Worm (Caenorhabditis elegans): ENCODE data around the gene ugt-3.

The ugt-3 gene

DNA sequence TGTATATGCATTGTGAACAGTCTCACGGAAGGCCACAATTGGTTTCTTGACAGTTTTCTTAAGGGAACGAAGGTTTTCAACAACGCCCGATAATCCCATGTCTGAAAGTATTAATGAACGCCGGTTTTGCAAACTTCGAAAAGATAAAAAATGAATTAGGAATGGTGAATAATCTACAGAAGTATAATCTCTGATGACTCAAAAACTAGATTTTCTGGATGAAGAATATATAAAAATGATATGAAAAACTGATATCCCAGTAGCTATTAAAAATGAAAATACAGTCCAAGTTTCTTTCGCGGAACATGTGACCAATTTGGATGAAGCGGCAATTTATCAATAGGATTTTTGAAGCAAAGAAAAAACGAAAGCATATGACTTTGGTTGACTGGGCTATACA is 14.0 kb upstream of the ugt-3 start, which contains the start of gene ZC443.3:
ZC443.3 (minus strand) TSS at position 101 of the 400 bp plus-strand sequence.
- TF ChIP-seq nhr-76 (tag; optimal IDR thresholded peaks at IDR 0.05) (no peak), R02D3.7 (tag; optimal IDR thresholded peaks at IDR 0.05) (no peak), nhr-67 (tag; optimal IDR thresholded peaks at IDR 0.05) (no peak), ceh-16 (tag; optimal IDR thresholded peaks at IDR 0.05) (no peak), nfya-1 (tag; optimal IDR thresholded peaks at IDR 0.05; ENCODE audit: insufficient read depth) (no peak), fkh-10 (GFP tag; optimal IDR thresholded peaks at IDR 0.05) (no peak), nhr-11 (tag; optimal IDR thresholded peaks at IDR 0.05) (no peak), aly-2 (tag; optimal IDR thresholded peaks at IDR 0.05) (no peak), elt-1 (tag; optimal IDR thresholded peaks at IDR 0.05) (no peak), nhr-237 (tag; optimal IDR thresholded peaks at IDR 0.05) (no peak), ztf-4 (tag; optimal IDR thresholded peaks at IDR 0.05) (no peak)

DNA sequence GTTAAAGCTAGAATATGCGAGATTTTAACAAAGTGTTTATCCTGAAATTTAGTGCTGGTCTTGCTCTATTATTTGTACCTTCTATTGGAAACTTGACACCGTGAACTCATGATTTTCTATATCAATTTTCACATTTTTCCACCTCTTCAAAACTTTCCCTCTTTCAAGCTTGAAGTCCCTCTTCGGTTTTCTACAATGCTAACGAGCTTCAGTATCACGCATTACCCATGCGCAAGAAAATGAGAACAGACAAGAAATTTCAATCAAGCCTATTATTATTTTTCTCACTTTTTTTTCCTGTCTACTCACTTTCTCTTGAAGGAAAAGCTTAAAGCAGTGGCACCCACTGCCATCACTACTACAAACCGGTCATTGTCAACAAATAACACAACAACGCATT is 11.7 kb upstream of the ugt-3 start:
- TF ChIP-seq ama-1 (optimal IDR thresholded peaks at IDR 0.05), result peak; percentile 42
- TF ChIP-seq lin-15B (tag; optimal IDR thresholded peaks at IDR 0.05), result no peak
- TF ChIP-seq skn-1 (tag; optimal IDR thresholded peaks at IDR 0.05), result no peak
- TF ChIP-seq egl-5 (tag; optimal IDR thresholded peaks at IDR 0.05), result peak; percentile 58
- peak; percentile 44 for TF ChIP-seq pha-4 (tag; optimal IDR thresholded peaks at IDR 0.05)

DNA sequence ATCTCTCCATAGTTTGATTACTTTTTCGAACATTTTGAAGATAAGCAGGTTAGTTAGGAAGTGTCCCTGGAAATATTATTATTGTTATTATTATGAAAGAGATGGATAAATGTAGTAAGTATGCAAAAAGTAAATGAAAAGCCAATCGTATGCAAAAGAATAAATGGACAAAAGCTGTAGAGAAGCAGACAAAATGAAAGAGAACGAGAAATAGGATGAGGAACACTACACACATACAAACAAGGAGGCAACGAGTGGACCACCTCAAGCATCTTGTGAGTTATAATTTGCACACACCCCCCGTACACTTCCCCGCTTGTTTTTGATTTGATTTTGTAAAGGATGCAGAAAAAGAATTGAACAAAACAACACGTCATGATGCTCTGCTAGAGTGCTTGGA is 11.1 kb upstream of the ugt-3 start, which contains the start of gene ZC443.2:
ZC443.2 (minus strand) TSS at position 67 of the 400 bp plus-strand sequence.
- peak; percentile 46 for TF ChIP-seq fkh-10 (GFP tag; optimal IDR thresholded peaks at IDR 0.05)
- no peak for TF ChIP-seq mml-1 (tag; optimal IDR thresholded peaks at IDR 0.05)

DNA sequence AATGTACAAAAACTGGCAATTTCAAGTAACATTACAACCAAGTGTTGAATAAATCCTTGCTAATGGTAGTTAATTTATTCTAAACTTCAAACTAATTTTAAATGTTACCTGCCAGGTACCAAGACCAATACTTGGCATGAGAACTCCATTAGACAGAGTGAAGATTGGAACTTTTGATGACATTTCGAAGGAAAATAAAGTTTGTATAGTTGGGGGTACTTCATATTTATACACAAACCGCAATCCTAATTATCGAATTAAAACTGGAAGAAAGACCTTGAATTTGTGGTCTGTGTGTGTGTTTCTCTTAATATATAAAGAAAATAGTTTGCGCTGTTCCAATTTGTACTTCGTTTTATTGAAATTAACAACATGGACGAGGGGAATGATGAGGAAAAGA is 9.8 kb upstream of the ugt-3 start, which contains the start of gene ZC443.1:
ZC443.1 (minus strand) TSS at position 205 of the 400 bp plus-strand sequence.
- TF ChIP-seq fos-1 (tag; optimal IDR thresholded peaks at IDR 0.05), result no peak
- TF ChIP-seq ama-1 (optimal IDR thresholded peaks at IDR 0.05), result no peak
- no peak for TF ChIP-seq mml-1 (tag; optimal IDR thresholded peaks at IDR 0.05)
- no peak for TF ChIP-seq unc-39 (tag; optimal IDR thresholded peaks at IDR 0.05)

DNA sequence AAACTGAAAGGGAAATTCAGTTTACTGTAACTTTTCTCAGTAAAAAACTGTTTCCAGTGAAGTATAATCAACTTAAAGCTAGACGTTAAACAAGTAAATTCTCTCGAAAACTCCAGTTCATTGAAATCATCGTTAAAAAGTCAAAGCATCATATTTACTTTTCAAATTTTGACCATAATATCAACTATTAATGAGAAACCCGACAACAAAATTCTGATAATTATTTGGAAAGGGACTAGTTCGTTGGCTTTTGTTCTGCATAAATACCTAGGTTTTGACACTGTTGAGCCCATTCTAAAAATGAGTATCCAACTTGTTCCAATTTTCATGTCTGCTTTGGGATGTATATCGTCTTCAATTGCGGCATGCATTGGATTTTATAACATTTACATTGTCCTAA is 6.1 kb upstream of the ugt-3 start, which contains the start of gene ZC443.7:
ZC443.7 (plus strand) TSS at position 301 of the 400 bp plus-strand sequence.
- TF ChIP-seq ama-1 (optimal IDR thresholded peaks at IDR 0.05) (no peak), nhr-77 (tag; optimal IDR thresholded peaks at IDR 0.05) (no peak)

DNA sequence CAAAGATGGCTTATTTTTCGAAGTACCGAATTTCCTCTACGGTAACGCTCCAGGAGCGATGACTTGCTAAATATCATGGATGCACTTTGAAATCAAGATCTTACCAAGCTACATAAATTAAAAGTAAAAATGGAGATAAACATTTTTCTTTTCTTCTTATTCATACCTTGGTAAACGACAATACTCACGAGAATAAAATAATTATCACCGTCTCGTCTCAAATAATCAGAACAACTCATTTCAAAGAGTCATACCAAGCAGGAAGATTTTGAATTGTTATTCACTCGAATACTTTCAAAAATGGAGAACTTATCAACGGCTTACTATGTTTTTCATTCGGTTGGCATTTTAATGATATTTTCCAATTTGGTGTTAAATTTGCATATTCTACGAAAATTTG is 3.2 kb upstream of the ugt-3 start, which contains the start of gene srbc-45:
srbc-45 (plus strand) TSS at position 301 of the 400 bp plus-strand sequence.
- no peak for TF ChIP-seq fkh-2 (tag; optimal IDR thresholded peaks at IDR 0.05)

DNA sequence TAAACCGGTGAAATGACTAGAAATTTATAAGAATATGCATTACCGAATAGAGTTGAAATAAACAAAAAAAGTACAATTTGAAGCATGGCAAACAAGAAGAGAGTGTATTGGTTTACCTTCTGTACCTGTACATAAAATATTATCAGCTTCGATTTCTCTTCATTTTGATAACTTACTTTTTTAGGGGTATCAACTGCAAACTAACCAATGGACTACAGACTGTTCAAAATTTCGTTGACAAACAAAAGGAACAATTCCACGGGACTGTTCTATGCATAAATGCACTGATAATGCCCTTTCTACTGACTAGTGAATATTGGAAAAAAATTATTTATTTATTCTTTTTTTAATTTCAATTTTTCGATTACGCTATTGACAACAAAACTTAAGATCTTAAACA is 2.1 kb downstream of the ugt-3 start, which contains the start of gene ugt-6:
ugt-6 (minus strand) TSS at position 233 of the 400 bp plus-strand sequence.
- TF ChIP-seq elt-2 (tag; optimal IDR thresholded peaks at IDR 0.05), result peak; percentile 22
- TF ChIP-seq fos-1 (tag; optimal IDR thresholded peaks at IDR 0.05), result no peak
- TF ChIP-seq pqm-1 (tag; optimal IDR thresholded peaks at IDR 0.05), result peak; percentile 9

DNA sequence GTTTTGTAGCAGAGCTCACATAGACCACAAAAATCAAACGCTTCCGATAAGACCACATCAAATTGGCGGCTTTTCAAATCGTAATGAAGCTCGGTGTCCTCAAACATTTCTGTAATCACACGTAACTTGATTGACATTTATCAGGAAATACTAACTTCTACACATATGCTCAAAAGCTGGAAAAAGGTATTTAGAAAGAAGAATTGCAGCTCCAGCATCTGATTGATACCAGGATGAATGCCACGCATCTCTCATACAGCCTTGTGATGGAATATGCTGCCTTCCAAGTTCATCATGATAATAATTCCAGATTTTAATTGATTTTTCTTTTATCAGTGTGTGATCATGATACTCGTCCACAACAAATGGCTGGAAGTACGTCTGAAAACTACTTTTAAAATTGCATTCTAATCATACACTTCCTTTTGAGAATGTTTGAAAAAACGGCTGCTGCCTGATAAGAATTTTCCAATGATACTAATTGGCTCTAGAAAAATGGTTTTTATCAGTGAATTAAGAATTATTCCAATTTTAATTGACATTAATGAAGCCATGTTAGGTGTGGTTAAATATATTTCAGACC is 3.1 kb downstream of the ugt-3 start:
- TF ChIP-seq elt-2 (tag; optimal IDR thresholded peaks at IDR 0.05) (peak; percentile 76), nhr-23 (tag; optimal IDR thresholded peaks at IDR 0.05) (no peak), nhr-67 (tag; optimal IDR thresholded peaks at IDR 0.05) (no peak)

DNA sequence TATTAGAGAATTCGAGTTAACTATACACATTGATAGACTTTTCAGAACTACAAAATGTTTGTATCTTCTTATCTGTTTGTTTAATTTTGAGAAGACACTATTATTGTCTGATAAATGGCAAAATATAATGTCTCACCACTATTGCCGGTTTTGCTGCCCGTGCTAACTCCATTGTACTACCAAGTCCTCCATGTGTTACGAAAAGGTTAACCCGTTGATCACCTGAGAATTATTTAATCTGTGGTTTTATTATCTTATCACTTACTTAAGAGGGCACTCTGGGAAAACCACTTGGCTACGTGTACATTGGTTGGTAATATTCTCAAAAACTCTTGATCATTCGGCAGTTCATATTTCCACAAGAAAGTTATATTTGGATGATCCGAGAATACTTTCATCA is 4.1 kb downstream of the ugt-3 start:
- TF ChIP-seq jun-1 (tag; optimal IDR thresholded peaks at IDR 0.05) (no peak), R02D3.7 (tag; optimal IDR thresholded peaks at IDR 0.05) (no peak), skn-1 (tag; optimal IDR thresholded peaks at IDR 0.05) (no peak), aly-2 (tag; optimal IDR thresholded peaks at IDR 0.05) (no peak), ama-1 (optimal IDR thresholded peaks at IDR 0.05) (no peak), ceh-16 (tag; optimal IDR thresholded peaks at IDR 0.05) (no peak), nhr-12 (tag; optimal IDR thresholded peaks at IDR 0.05) (no peak), unc-62 (GFP tag; optimal IDR thresholded peaks at IDR 0.05) (no peak), nhr-11 (tag; optimal IDR thresholded peaks at IDR 0.05) (no peak), nfya-1 (tag; optimal IDR thresholded peaks at IDR 0.05; ENCODE audit: insufficient read depth) (no peak), elt-2 (tag; optimal IDR thresholded peaks at IDR 0.05) (peak; percentile 35), pqm-1 (tag; optimal IDR thresholded peaks at IDR 0.05) (peak; percentile 75)
